Worm (Caenorhabditis elegans): Measurements from ENCODE around the gene F47G3.3.

DNA sequence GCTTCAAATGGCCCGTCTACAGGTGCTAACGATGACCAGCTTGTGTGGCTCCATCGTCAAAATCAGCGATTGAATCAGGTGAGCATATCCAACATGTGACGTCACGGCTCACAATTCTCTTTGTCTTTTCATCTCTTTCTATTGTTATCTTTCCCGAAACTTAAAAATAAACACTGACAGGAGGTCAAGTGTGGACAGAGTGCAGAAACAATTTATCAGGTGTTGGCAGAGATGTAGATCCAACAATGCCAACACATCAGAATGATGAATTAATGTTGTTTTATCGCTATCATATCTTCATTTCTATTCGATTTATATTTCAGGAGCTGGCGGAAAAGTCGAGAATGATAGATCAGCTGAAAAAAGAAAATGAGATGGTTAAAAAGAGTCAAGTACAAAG is 27.8 kb upstream of the F47G3.3 start:
- TF ChIP-seq lin-13 (tag; optimal IDR thresholded peaks at IDR 0.05) (no peak), ztf-11 (tag; optimal IDR thresholded peaks at IDR 0.05) (no peak), sptf-1 (tag; optimal IDR thresholded peaks at IDR 0.05) (no peak), snpc-4 (tag; optimal IDR thresholded peaks at IDR 0.05) (no peak), blmp-1 (tag; optimal IDR thresholded peaks at IDR 0.05) (no peak), nhr-28 (tag; optimal IDR thresholded peaks at IDR 0.05) (no peak), pha-4 (tag; optimal IDR thresholded peaks at IDR 0.05) (no peak), mep-1 (tag; optimal IDR thresholded peaks at IDR 0.05) (no peak), mab-5 (tag; optimal IDR thresholded peaks at IDR 0.05) (no peak), lsy-2 (tag; optimal IDR thresholded peaks at IDR 0.05) (no peak), nhr-12 (tag; optimal IDR thresholded peaks at IDR 0.05) (no peak)
